Fruit fly (Drosophila melanogaster) S2 (cell line): ENCODE data around the gene Mabi.

Source experiments
- CG8478 ChIP-seq: fragments of >200 bp; optimal IDR thresholded peaks from 2 replicates; lab custom pipeline; 2018
- CTCF ChIP-seq, 2 experiments: fragments of >200 bp; optimal IDR thresholded peaks; 2 replicates each; lab custom pipeline; 2018

DNA sequence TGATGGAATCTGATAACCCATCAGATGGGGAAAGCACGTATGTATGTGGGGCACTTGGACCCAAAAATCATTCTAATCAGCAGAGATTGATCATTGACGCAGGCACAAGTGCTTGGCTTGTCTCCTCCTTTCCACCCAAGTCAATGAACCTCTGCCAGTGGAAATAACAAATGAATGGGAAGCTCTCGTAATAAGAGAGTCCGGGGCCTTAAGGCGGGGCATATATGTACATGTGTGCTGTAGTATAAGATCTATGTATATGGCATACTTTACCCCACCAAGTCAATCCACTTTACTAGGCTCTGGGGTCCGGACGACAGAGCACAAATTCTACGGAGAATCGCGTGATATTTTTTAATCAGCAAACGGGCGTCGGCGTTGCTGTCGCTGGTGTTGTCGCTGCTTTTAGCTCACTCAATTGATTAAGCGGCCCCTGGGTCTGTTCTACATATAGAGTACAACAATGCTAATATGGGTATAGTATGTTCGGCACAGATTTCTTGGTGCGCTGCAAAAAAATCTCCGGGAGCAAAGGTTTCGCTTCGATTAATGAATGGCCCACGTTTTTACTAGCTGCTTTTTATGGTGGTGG is 28.3 kb downstream of the Mabi start:
- TF ChIP-seq CG8478 (lab: Kevin White, UChicago) (no peak), CTCF (optimal IDR thresholded peaks at IDR 0.05; lab: Kevin White, UChicago) (no peak)
